Fruit fly (Drosophila melanogaster) whole organism, prepupa: ENCODE measurements around the gene sqz.
A peak's percentile ranks its signal among the peaks of the same experiment; 100 is the strongest.

Source experiments
- Blimp-1 ChIP-seq: fragments of 200-800 bp; sonication (Bioruptor generic); optimal IDR thresholded peaks from 3 replicates; lab custom pipeline; 2017; ENCODE audit warnings: missing biosample characterization, missing genetic modification characterization, mild to moderate bottlenecking, moderate library complexity, missing genetic modification reagents
- CG10631 ChIP-seq: fragments of 200-800 bp; sonication (Bioruptor generic); optimal IDR thresholded peaks from 2 replicates; lab custom pipeline; 2016; ENCODE audit warnings: missing biosample characterization, missing genetic modification characterization
- CG11294 ChIP-seq: fragments of 200-800 bp; sonication (Bioruptor generic); IDR thresholded peaks from 2 replicates; pipeline ENCODE4 v1.3.6; 2022; ENCODE audit warnings: missing biosample characterization, missing genetic modification characterization
- CG11762 ChIP-seq: fragments of 200-800 bp; sonication (Bioruptor generic); optimal IDR thresholded peaks from 3 replicates; lab custom pipeline; 2016; ENCODE audit warnings: missing biosample characterization, missing genetic modification characterization; ENCODE audit not compliant: insufficient read depth
- CG11902 ChIP-seq: fragments of 200-800 bp; sonication (Bioruptor generic); optimal IDR thresholded peaks from 3 replicates; lab custom pipeline; 2016; ENCODE audit warnings: missing biosample characterization, missing genetic modification characterization
- CG16779 ChIP-seq: fragments of 200-800 bp; sonication (Bioruptor generic); optimal IDR thresholded peaks from 3 replicates; lab custom pipeline; 2017; ENCODE audit warnings: missing biosample characterization, mild to moderate bottlenecking, missing genetic modification characterization
- CG3032 ChIP-seq: fragments of 200-800 bp; optimal IDR thresholded peaks from 2 replicates; lab custom pipeline; 2019; ENCODE audit warnings: missing biosample characterization, mild to moderate bottlenecking, missing genetic modification characterization, moderate library complexity
- CG4318 ChIP-seq: fragments of 200-800 bp; sonication (Bioruptor generic); optimal IDR thresholded peaks from 3 replicates; lab custom pipeline; 2017; ENCODE audit warnings: missing biosample characterization, mild to moderate bottlenecking, missing genetic modification characterization
- CG6163 ChIP-seq: fragments of 200-800 bp; sonication (Bioruptor generic); IDR thresholded peaks from 3 replicates; pipeline ENCODE4 v1.3.6; 2022; ENCODE audit warnings: missing biosample characterization, missing genetic modification characterization
- CG6276 ChIP-seq: fragments of 200-800 bp; sonication (Bioruptor generic); optimal IDR thresholded peaks from 2 replicates; lab custom pipeline; 2017; ENCODE audit warnings: missing biosample characterization, mild to moderate bottlenecking, missing genetic modification characterization
- CG6792 ChIP-seq: fragments of 200-800 bp; sonication (Bioruptor generic); optimal IDR thresholded peaks from 3 replicates; lab custom pipeline; 2016; ENCODE audit warnings: missing biosample characterization, missing genetic modification characterization
- CG6808 ChIP-seq: fragments of 200-800 bp; sonication (Bioruptor generic); optimal IDR thresholded peaks from 3 replicates; lab custom pipeline; 2017; ENCODE audit warnings: missing biosample characterization, missing genetic modification characterization, mild to moderate bottlenecking, moderate library complexity, missing genetic modification reagents
- CG7368 ChIP-seq: fragments of 200-800 bp; sonication (Bioruptor generic); optimal IDR thresholded peaks from 3 replicates; lab custom pipeline; 2016; ENCODE audit warnings: missing biosample characterization, missing genetic modification characterization
- CG8119 ChIP-seq: fragments of 200-800 bp; sonication (Bioruptor generic); IDR thresholded peaks from 3 replicates; pipeline ENCODE4 v1.3.6; 2022; ENCODE audit warnings: missing biosample characterization, missing genetic modification characterization
- Eip75B ChIP-seq: fragments of 200-800 bp; sonication (Bioruptor generic); optimal IDR thresholded peaks from 3 replicates; lab custom pipeline; 2016; ENCODE audit warnings: missing biosample characterization, missing genetic modification characterization
- Eip78C ChIP-seq: fragments of 200-800 bp; sonication (Bioruptor generic); peaks from one replicate; lab custom pipeline; 2016; ENCODE audit warnings: missing biosample characterization, missing genetic modification characterization
- Eip93F ChIP-seq: fragments of 200-800 bp; sonication (Bioruptor generic); optimal IDR thresholded peaks from 2 replicates; lab custom pipeline; 2016; ENCODE audit warnings: missing biosample characterization, mild to moderate bottlenecking, missing genetic modification characterization
- Ets21C ChIP-seq: fragments of 200-800 bp; sonication (Bioruptor generic); optimal IDR thresholded peaks from 3 replicates; lab custom pipeline; 2016; ENCODE audit warnings: missing biosample characterization, missing genetic modification characterization
- Ets96B ChIP-seq: fragments of 200-800 bp; optimal IDR thresholded peaks from 2 replicates; lab custom pipeline; 2019; ENCODE audit warnings: missing biosample characterization, mild to moderate bottlenecking, missing genetic modification characterization, moderate library complexity
- Gug ChIP-seq: fragments of 200-800 bp; sonication (Bioruptor generic); IDR thresholded peaks from 2 replicates; pipeline ENCODE4 v1.3.6; 2022; ENCODE audit warnings: missing biosample characterization, missing genetic modification characterization
- Hr39 ChIP-seq: fragments of 200-800 bp; sonication (Bioruptor generic); optimal IDR thresholded peaks from 2 replicates; lab custom pipeline; 2016; ENCODE audit warnings: missing biosample characterization, missing genetic modification characterization
- Hr4 ChIP-seq: fragments of 200-800 bp; sonication (Bioruptor generic); optimal IDR thresholded peaks from 3 replicates; lab custom pipeline; 2016; ENCODE audit warnings: missing biosample characterization, missing genetic modification characterization
- Lpt ChIP-seq: fragments of 200-800 bp; sonication (Bioruptor generic); optimal IDR thresholded peaks from 3 replicates; lab custom pipeline; 2016; ENCODE audit warnings: missing biosample characterization, missing genetic modification characterization
- Met ChIP-seq: fragments of 200-800 bp; sonication (Bioruptor generic); optimal IDR thresholded peaks from 3 replicates; lab custom pipeline; 2016; ENCODE audit warnings: missing biosample characterization, missing genetic modification characterization
- Smox ChIP-seq: fragments of 200-800 bp; sonication (Bioruptor generic); optimal IDR thresholded peaks from 3 replicates; lab custom pipeline; 2016; ENCODE audit warnings: missing biosample characterization, missing genetic modification characterization
- Sox102F ChIP-seq: fragments of 200-800 bp; sonication (Bioruptor generic); optimal IDR thresholded peaks from 2 replicates; lab custom pipeline; 2016; ENCODE audit warnings: missing biosample characterization, mild to moderate bottlenecking, missing genetic modification characterization
- Sox15 ChIP-seq: fragments of 200-800 bp; sonication (Bioruptor generic); optimal IDR thresholded peaks from 3 replicates; lab custom pipeline; 2016; ENCODE audit warnings: missing biosample characterization, missing genetic modification characterization
- achi ChIP-seq: fragments of 200-800 bp; sonication (Bioruptor generic); optimal IDR thresholded peaks from 3 replicates; lab custom pipeline; 2016; ENCODE audit warnings: missing biosample characterization, missing genetic modification characterization
- acj6 ChIP-seq: fragments of 200-800 bp; sonication (Bioruptor generic); optimal IDR thresholded peaks from 3 replicates; lab custom pipeline; 2016; ENCODE audit warnings: missing biosample characterization, missing genetic modification characterization
- cyc ChIP-seq: fragments of 200-800 bp; sonication (Bioruptor generic); optimal IDR thresholded peaks from 3 replicates; lab custom pipeline; 2016; ENCODE audit warnings: missing biosample characterization, missing genetic modification characterization
- eg ChIP-seq: fragments of 200-800 bp; sonication (Bioruptor generic); IDR thresholded peaks from 3 replicates; pipeline ENCODE4 v1.3.6; 2022; ENCODE audit warnings: missing biosample characterization, missing genetic modification characterization
- esn ChIP-seq: fragments of 200-800 bp; sonication (Bioruptor generic); optimal IDR thresholded peaks from 2 replicates; lab custom pipeline; 2016; ENCODE audit warnings: missing biosample characterization, mild to moderate bottlenecking, missing genetic modification characterization, moderate library complexity
- fd59A ChIP-seq: fragments of 200-800 bp; sonication (Bioruptor generic); optimal IDR thresholded peaks from 2 replicates; lab custom pipeline; 2017; ENCODE audit warnings: missing biosample characterization, mild to moderate bottlenecking, missing genetic modification characterization, missing genetic modification reagents
- fd85E ChIP-seq: fragments of 200-800 bp; sonication (Bioruptor generic); optimal IDR thresholded peaks from 3 replicates; lab custom pipeline; 2016; ENCODE audit warnings: missing biosample characterization, missing genetic modification characterization
- fkh ChIP-seq: fragments of 200-800 bp; sonication (Bioruptor generic); optimal IDR thresholded peaks from 3 replicates; lab custom pipeline; 2017; ENCODE audit warnings: missing biosample characterization, mild to moderate bottlenecking, missing genetic modification characterization, moderate library complexity
- lz ChIP-seq: fragments of 200-800 bp; sonication (Bioruptor generic); optimal IDR thresholded peaks from 3 replicates; lab custom pipeline; 2016; ENCODE audit warnings: missing biosample characterization, missing genetic modification characterization
- pdm3 ChIP-seq: fragments of 200-800 bp; sonication (Bioruptor generic); optimal IDR thresholded peaks from 3 replicates; lab custom pipeline; 2016; ENCODE audit warnings: missing biosample characterization, missing genetic modification characterization
- salr ChIP-seq, 2 experiments: fragments of 200-800 bp; sonication (Bioruptor generic); optimal IDR thresholded peaks; 3 replicates each; lab custom pipeline; 2016 to 2018; ENCODE audit warnings: missing biosample characterization in 2 of 2, missing genetic modification characterization in 2 of 2, mild to moderate bottlenecking in 1 of 2
- svp ChIP-seq: fragments of 200-800 bp; sonication (Bioruptor generic); peaks from one replicate; lab custom pipeline; 2016; ENCODE audit warnings: missing biosample characterization, missing genetic modification characterization
- vri ChIP-seq: fragments of 200-800 bp; sonication (Bioruptor generic); optimal IDR thresholded peaks from 3 replicates; lab custom pipeline; 2016; ENCODE audit warnings: missing biosample characterization, mild to moderate bottlenecking, missing genetic modification characterization

sqz gene

dm6 chr3R:19181214-19181613, 17.2 kb downstream of the sqz start (continued):
- TF ChIP-seq fd59A (GFP tag; lab: Kevin White, UChicago) (peak; percentile 66), lz (GFP tag; lab: Kevin White, UChicago) (peak; percentile 59), salr (GFP tag; optimal IDR thresholded peaks at IDR 0.05; lab: Kevin White, UChicago) (peak in 1 of 2 experiments; percentile 80), eg (GFP tag; lab: Robert Waterston, UW) (peak; percentile 69), Gug (GFP tag; lab: Robert Waterston, UW) (peak; percentile 60), Hr39 (peak; percentile 62), CG4318 (GFP tag; lab: Kevin White, UChicago) (peak; percentile 85), CG10631 (GFP tag; lab: Kevin White, UChicago) (peak; percentile 67), Ets96B (tag; lab: Kevin White, UChicago) (peak; percentile 61), acj6 (GFP tag; lab: Kevin White, UChicago) (peak; percentile 70), Smox (GFP tag; lab: Kevin White, UChicago) (peak; percentile 67), CG11902 (peak; percentile 50), CG11762 (GFP tag; lab: Kevin White, UChicago) (peak; percentile 72), achi (GFP tag; lab: Kevin White, UChicago) (peak; percentile 78), CG6808 (peak; percentile 78), svp (peak; percentile 65), CG11294 (peak; percentile 47), Hr4 (GFP tag; lab: Kevin White, UChicago) (peak; percentile 89), Eip78C (peak; percentile 93), Eip75B (GFP tag; lab: Kevin White, UChicago) (peak; percentile 51), esn (GFP tag; lab: Kevin White, UChicago) (peak; percentile 73), fd85E (GFP tag; lab: Kevin White, UChicago) (peak; percentile 44), Met (GFP tag; lab: Kevin White, UChicago) (peak; percentile 74), Sox15 (GFP tag; lab: Kevin White, UChicago) (peak; percentile 49), pdm3 (peak; percentile 79)

DNA sequence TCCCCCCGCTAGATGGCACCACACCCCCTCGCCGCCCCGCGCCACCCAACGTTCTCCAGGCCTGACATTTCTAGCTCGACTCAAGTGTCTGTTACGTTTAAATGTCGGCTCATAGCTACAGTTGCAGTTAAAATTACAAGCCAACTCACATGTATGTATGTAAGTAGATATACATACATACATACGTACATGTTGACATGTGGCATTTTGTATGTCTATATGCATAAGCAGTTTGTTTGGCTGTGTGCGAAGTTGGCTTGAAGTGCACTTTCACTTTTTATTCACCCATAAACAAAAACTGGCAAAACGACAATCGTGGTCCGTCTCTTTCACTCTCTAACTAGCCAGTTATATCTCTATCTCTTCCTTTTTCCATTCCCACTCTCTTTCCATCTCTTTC, 18.8 kb downstream of the sqz start:
- TF ChIP-seq vri (GFP tag; lab: Kevin White, UChicago) (no peak), esn (GFP tag; lab: Kevin White, UChicago) (no peak), Sox102F (GFP tag; lab: Kevin White, UChicago) (no peak), CG16779 (no peak), Gug (GFP tag; lab: Robert Waterston, UW) (no peak), acj6 (GFP tag; lab: Kevin White, UChicago) (no peak), Hr39 (no peak), CG7368 (no peak), CG3032 (no peak), Eip78C (peak; percentile 55), Ets21C (GFP tag; lab: Kevin White, UChicago) (no peak), salr (GFP tag; optimal IDR thresholded peaks at IDR 0.05; lab: Kevin White, UChicago) (no peak), Lpt (GFP tag; lab: Kevin White, UChicago) (peak; percentile 38), fkh (GFP tag; lab: Kevin White, UChicago) (no peak), CG8119 (GFP tag; lab: Robert Waterston, UW) (peak; percentile 23; the same call in 1 of the 3 replicates), CG6792 (GFP tag; lab: Kevin White, UChicago) (no peak), CG4318 (GFP tag; lab: Kevin White, UChicago) (no peak), Eip93F (GFP tag; lab: Kevin White, UChicago) (no peak), CG6276 (GFP tag; lab: Kevin White, UChicago) (no peak), Blimp-1 (GFP tag; lab: Kevin White, UChicago) (peak; percentile 72), CG11762 (GFP tag; lab: Kevin White, UChicago) (no peak), CG6163 (GFP tag; lab: Robert Waterston, UW) (no peak), cyc (GFP tag; lab: Kevin White, UChicago) (no peak)
